Fruit fly (Drosophila melanogaster) whole organism, pupa: Measurements from ENCODE around the gene CG34433.
A peak's percentile ranks its signal among the peaks of the same experiment; 100 is the strongest.

Experiments
- CG10348 ChIP-seq: fragments of 200-800 bp; sonication (Bioruptor generic); IDR thresholded peaks from 2 replicates; pipeline ENCODE4 v1.3.6; 2022; ENCODE audit warnings: missing biosample characterization, missing genetic modification characterization
- CG12605 ChIP-seq: fragments of 200-800 bp; sonication (Bioruptor generic); IDR thresholded peaks from 2 replicates; pipeline ENCODE4 v1.3.6; 2022; ENCODE audit warnings: missing biosample characterization, missing genetic modification characterization
- CG13204 ChIP-seq: fragments of 200-800 bp; sonication (Bioruptor generic); optimal IDR thresholded peaks from 2 replicates; lab custom pipeline; 2018; ENCODE audit warnings: missing biosample characterization, mild to moderate bottlenecking, missing genetic modification characterization, moderate library complexity
- CG14655 ChIP-seq: fragments of 200-800 bp; sonication (Bioruptor generic); optimal IDR thresholded peaks from 3 replicates; lab custom pipeline; 2017; ENCODE audit warnings: mild to moderate bottlenecking, missing biosample characterization, missing genetic modification reagents, missing genetic modification characterization
- CG15710 ChIP-seq: fragments of 200-800 bp; sonication (Bioruptor generic); optimal IDR thresholded peaks from 2 replicates; lab custom pipeline; 2018; ENCODE audit warnings: missing biosample characterization, mild to moderate bottlenecking, missing genetic modification characterization, moderate library complexity
- CG17806 ChIP-seq: fragments of 200-800 bp; sonication (Bioruptor generic); optimal IDR thresholded peaks from 2 replicates; lab custom pipeline; 2018; ENCODE audit warnings: missing biosample characterization, mild to moderate bottlenecking, missing genetic modification characterization, moderate library complexity
- CG32121 ChIP-seq: fragments of 200-800 bp; sonication (Bioruptor generic); IDR thresholded peaks from 2 replicates; pipeline ENCODE4 v1.3.6; 2022; ENCODE audit warnings: missing biosample characterization, missing genetic modification characterization
- CG34367 ChIP-seq: fragments of 200-800 bp; sonication (Bioruptor generic); optimal IDR thresholded peaks from 2 replicates; lab custom pipeline; 2018; ENCODE audit warnings: missing biosample characterization, mild to moderate bottlenecking, missing genetic modification characterization
- CG4496 ChIP-seq: fragments of 200-800 bp; sonication (Bioruptor generic); IDR thresholded peaks from 3 replicates; pipeline ENCODE4 v1.3.6; 2022; ENCODE audit warnings: missing biosample characterization, missing genetic modification characterization
- CG8159 ChIP-seq: fragments of 200-800 bp; sonication (Bioruptor generic); optimal IDR thresholded peaks from 3 replicates; lab custom pipeline; 2018; ENCODE audit warnings: missing biosample characterization, mild to moderate bottlenecking, missing genetic modification characterization, moderate library complexity
- CG8301 ChIP-seq: fragments of 200-800 bp; sonication (Bioruptor generic); optimal IDR thresholded peaks from 2 replicates; lab custom pipeline; 2018; ENCODE audit warnings: missing biosample characterization, mild to moderate bottlenecking, missing genetic modification characterization
- CG9948 ChIP-seq: fragments of 200-800 bp; sonication (Bioruptor generic); optimal IDR thresholded peaks from 2 replicates; lab custom pipeline; 2018; ENCODE audit warnings: missing biosample characterization, mild to moderate bottlenecking, missing genetic modification characterization, moderate library complexity
- D1 ChIP-seq: fragments of 200-800 bp; sonication (Bioruptor generic); optimal IDR thresholded peaks from 2 replicates; lab custom pipeline; 2018; ENCODE audit warnings: missing biosample characterization, mild to moderate bottlenecking, missing genetic modification characterization, moderate library complexity
- EcR ChIP-seq: fragments of 200-800 bp; sonication (Bioruptor generic); optimal IDR thresholded peaks from 3 replicates; lab custom pipeline; 2019; ENCODE audit warnings: missing biosample characterization, missing genetic modification characterization, mild to moderate bottlenecking, moderate library complexity, missing genetic modification reagents
- Ets98B ChIP-seq: fragments of 200-800 bp; sonication (Bioruptor generic); IDR thresholded peaks from 2 replicates; pipeline ENCODE4 v1.3.6; 2022; ENCODE audit warnings: missing biosample characterization, missing genetic modification characterization
- Pif1A ChIP-seq: fragments of 200-800 bp; sonication (Bioruptor generic); optimal IDR thresholded peaks from 3 replicates; lab custom pipeline; 2016; ENCODE audit warnings: missing biosample characterization, missing genetic modification characterization
- Pif1B ChIP-seq: fragments of 200-800 bp; sonication (Bioruptor generic); optimal IDR thresholded peaks from 3 replicates; lab custom pipeline; 2016; ENCODE audit warnings: missing biosample characterization, missing genetic modification characterization
- Snoo ChIP-seq: fragments of 200-800 bp; sonication (Bioruptor generic); optimal IDR thresholded peaks from 3 replicates; lab custom pipeline; 2017; ENCODE audit warnings: missing biosample characterization, mild to moderate bottlenecking, missing genetic modification characterization, inconsistent platforms
- fd96Ca ChIP-seq: fragments of 200-800 bp; sonication (Bioruptor generic); IDR thresholded peaks from 3 replicates; pipeline ENCODE4 v1.3.6; 2022; ENCODE audit warnings: missing biosample characterization, missing genetic modification characterization
- gl ChIP-seq: fragments of 200-800 bp; sonication (Bioruptor generic); optimal IDR thresholded peaks from 2 replicates; lab custom pipeline; 2018; ENCODE audit warnings: missing biosample characterization, mild to moderate bottlenecking, missing genetic modification characterization
- rn ChIP-seq: fragments of 200-800 bp; sonication (Bioruptor generic); IDR thresholded peaks from 2 replicates; pipeline ENCODE4 v1.3.6; 2022; ENCODE audit warnings: missing biosample characterization, missing genetic modification characterization

CG34433 gene

DNA sequence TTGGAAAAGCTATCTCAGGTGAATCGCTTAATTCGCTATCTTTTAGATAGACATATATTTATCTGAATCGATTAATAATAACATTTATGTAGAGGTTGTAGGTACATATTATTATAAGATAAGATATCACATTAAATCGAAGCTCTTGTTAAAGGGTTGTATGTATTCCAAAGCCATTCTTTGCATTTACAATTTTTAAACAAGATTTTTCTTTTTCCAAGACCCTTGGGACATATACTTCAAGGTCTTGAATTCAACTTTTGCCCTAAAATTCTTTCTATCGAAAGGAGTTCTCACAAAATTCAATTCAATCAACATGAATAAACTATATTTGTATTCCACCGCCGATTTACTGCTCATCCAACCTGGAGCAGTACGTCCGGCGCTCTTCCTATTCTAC is 910 bp upstream of the CG34433 start, which contains the start of gene CG34432:
Gene CG34432, plus strand, starts transcription at position 301 of the 400 bp plus-strand sequence.
- TF ChIP-seq Snoo (tag; lab: Kevin White, UChicago): no peak
- TF ChIP-seq Pif1B (GFP tag; lab: Kevin White, UChicago): no peak
- no peak for TF ChIP-seq fd96Ca (GFP tag; lab: Robert Waterston, UW)
- TF ChIP-seq Ets98B (GFP tag; lab: Robert Waterston, UW): no peak
- no peak for TF ChIP-seq CG17806
- TF ChIP-seq CG12605 (GFP tag; lab: Robert Waterston, UW): no peak
- TF ChIP-seq CG15710: no peak
- TF ChIP-seq CG8159 (tag; lab: Kevin White, UChicago): no peak
- no peak for TF ChIP-seq CG8301
- TF ChIP-seq CG34367 (tag; lab: Kevin White, UChicago): no peak
- no peak for TF ChIP-seq CG32121 (GFP tag; lab: Robert Waterston, UW)
- no peak for TF ChIP-seq CG13204 (GFP tag; lab: Kevin White, UChicago)

DNA sequence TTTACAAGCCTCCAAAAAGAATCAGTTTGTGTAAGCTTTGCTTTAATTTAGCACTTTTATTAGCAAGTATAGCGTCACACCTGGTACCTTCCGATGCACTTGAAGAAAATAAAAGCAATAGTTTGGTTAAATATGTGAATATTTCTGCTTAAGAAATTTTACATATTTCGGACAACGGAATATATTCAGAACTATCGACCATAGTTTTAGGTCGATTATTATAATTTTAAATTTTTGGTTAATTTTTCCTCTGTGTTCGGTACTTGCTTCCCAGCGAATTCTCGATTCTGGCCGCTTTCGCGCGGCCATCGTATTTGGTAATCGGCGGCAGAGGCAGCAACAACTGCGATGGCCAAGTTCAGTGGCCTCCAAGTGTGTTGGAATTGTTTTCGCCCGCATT is 39.9 kb downstream of the CG34433 start:
- TF ChIP-seq Ets98B (GFP tag; lab: Robert Waterston, UW) (peak; percentile 80), CG34367 (tag; lab: Kevin White, UChicago) (no peak), CG10348 (GFP tag; lab: Robert Waterston, UW) (no peak), CG12605 (GFP tag; lab: Robert Waterston, UW) (peak; percentile 47; the same call in 1 of the 2 replicates), CG32121 (GFP tag; lab: Robert Waterston, UW) (no peak), D1 (no peak), Pif1B (GFP tag; lab: Kevin White, UChicago) (peak; percentile 46), gl (tag; lab: Kevin White, UChicago) (no peak), EcR (no peak), fd96Ca (GFP tag; lab: Robert Waterston, UW) (peak; percentile 59; the same call in 1 of the 3 replicates), Snoo (tag; lab: Kevin White, UChicago) (peak; percentile 31), CG8159 (tag; lab: Kevin White, UChicago) (peak; percentile 17), rn (GFP tag; lab: Robert Waterston, UW) (peak; percentile 53; the same call in 1 of the 2 replicates), CG13204 (GFP tag; lab: Kevin White, UChicago) (no peak), CG9948 (tag; lab: Kevin White, UChicago) (no peak), CG8301 (peak; percentile 87), Pif1A (peak; percentile 31), CG17806 (no peak), CG4496 (peak; percentile 93), CG15710 (no peak), CG14655 (GFP tag; lab: Kevin White, UChicago) (peak; percentile 82)

DNA sequence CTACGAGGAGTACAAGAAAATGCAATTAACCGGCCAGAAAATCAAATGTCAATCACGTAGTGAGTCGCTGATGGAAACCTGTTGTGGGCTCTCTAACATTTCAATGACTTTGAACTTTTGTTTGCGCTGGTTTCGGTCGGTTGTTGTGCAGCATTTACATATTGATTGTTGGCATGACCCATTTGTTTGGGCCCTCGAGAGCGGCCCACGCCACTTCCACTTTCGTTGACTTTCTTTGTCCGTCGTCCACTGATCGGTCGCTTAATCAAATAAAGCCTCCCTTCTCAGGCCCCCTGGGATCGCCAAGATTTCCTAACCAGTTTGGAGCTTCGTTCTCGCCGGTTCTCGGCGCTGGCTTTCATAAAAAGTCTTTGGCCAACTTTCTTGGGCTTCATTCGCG is 40.5 kb downstream of the CG34433 start, which contains the start of gene Spn100A:
Gene Spn100A, plus strand, starts transcription at position 392 of the 400 bp plus-strand sequence.
- TF ChIP-seq Snoo (tag; lab: Kevin White, UChicago) (no peak), fd96Ca (GFP tag; lab: Robert Waterston, UW) (peak; percentile 37; the same call in 1 of the 3 replicates), CG34367 (tag; lab: Kevin White, UChicago) (no peak), CG4496 (0 out of 3 replicates have a peak, but pooled peaks have one; percentile 22), rn (GFP tag; lab: Robert Waterston, UW) (no peak), EcR (no peak), CG15710 (no peak), CG17806 (no peak), CG10348 (GFP tag; lab: Robert Waterston, UW) (no peak), Pif1B (GFP tag; lab: Kevin White, UChicago) (no peak)

DNA sequence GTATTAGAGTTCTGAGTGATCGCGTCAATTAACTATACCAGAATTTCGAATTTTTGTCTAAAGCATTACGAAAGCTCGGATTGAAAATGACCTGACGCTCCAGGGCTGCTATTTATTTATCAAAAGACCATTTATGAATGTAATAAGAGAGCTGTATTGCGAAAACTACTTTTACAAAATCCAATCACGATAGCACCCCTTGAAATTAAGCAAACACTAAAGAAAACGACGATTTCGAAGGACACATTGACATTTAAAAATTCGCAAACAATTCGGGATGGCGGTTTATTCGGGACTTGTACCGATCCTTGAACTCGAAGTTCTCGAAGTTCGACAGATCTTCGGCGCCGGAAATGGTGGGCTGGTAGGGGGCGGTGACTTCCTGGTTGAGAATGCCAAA is 45.6 kb downstream of the CG34433 start, which contains the start of gene CG12069:
Gene CG12069, minus strand, starts transcription at position 101 of the 400 bp plus-strand sequence.
- TF ChIP-seq D1 (no peak), CG32121 (GFP tag; lab: Robert Waterston, UW) (no peak), Ets98B (GFP tag; lab: Robert Waterston, UW) (no peak), rn (GFP tag; lab: Robert Waterston, UW) (no peak), CG4496 (no peak), fd96Ca (GFP tag; lab: Robert Waterston, UW) (no peak), Pif1A (no peak), CG8159 (tag; lab: Kevin White, UChicago) (no peak), CG15710 (no peak)

DNA sequence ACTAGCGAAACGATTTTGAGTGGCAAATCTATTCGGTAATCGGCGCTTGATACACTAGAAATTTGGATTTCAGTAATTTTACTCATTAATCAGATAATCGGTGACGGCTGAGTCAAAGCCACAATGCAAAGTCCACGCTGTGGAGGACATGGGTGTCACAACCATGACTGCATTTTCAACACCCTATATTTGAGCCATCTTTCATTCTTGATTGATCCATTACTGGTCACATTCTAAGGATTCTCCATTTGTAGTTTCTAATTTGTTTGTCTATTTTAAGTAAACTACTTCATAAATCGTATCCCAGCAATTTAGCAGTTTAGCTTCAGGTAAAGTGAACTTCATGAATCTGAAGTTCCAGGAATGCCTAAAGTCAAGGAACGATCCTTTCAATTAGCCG is 47.3 kb downstream of the CG34433 start, which contains the start of gene Pka-C2:
Gene Pka-C2, minus strand, starts transcription at position 101 of the 400 bp plus-strand sequence.
- no peak for TF ChIP-seq rn (GFP tag; lab: Robert Waterston, UW)
- TF ChIP-seq CG8159 (tag; lab: Kevin White, UChicago): no peak
- TF ChIP-seq CG13204 (GFP tag; lab: Kevin White, UChicago): no peak
- TF ChIP-seq fd96Ca (GFP tag; lab: Robert Waterston, UW): no peak
- no peak for TF ChIP-seq Ets98B (GFP tag; lab: Robert Waterston, UW)
- TF ChIP-seq CG32121 (GFP tag; lab: Robert Waterston, UW): no peak
- TF ChIP-seq D1: no peak
- no peak for TF ChIP-seq CG15710
- TF ChIP-seq CG14655 (GFP tag; lab: Kevin White, UChicago): no peak
- no peak for TF ChIP-seq Pif1A
- TF ChIP-seq Pif1B (GFP tag; lab: Kevin White, UChicago): no peak
- TF ChIP-seq EcR: no peak

DNA sequence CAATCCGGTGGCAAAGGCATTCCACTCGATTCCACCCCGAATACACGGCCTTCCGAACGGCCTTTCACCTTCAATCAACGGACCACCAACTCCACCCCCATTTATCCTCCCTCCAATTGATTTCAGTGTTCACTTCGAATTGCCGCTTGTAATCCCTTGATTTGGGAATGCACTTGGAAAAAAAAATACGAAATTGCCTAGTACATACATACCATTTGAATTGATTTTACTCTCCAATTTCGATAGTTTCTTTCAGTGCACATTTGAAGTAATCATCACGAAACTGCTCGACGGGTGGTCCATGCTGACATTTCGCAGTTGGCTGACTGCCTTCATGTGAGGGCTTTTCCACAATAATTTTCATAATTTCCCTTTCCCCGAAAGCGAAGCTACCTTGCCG is 49.4 kb downstream of the CG34433 start:
- no peak for TF ChIP-seq CG9948 (tag; lab: Kevin White, UChicago)
- no peak for TF ChIP-seq Pif1A
- TF ChIP-seq CG12605 (GFP tag; lab: Robert Waterston, UW): no peak
- no peak for TF ChIP-seq CG10348 (GFP tag; lab: Robert Waterston, UW)
- no peak for TF ChIP-seq CG4496
- no peak for TF ChIP-seq CG15710
- no peak for TF ChIP-seq gl (tag; lab: Kevin White, UChicago)
- TF ChIP-seq fd96Ca (GFP tag; lab: Robert Waterston, UW): no peak
